Fruit fly (Drosophila melanogaster) whole organism, embryonic: Measurements from ENCODE around the gene Pig1.
A peak's percentile ranks its signal among the peaks of the same experiment; 100 is the strongest.

Experiments
- Atf-2 ChIP-seq: fragments of 200-800 bp; sonication (Bioruptor generic); optimal IDR thresholded peaks from 2 replicates; lab custom pipeline; 2016; ENCODE audit warnings: missing biosample characterization, missing genetic modification characterization
- BtbVII ChIP-seq: fragments of 200-800 bp; sonication (Bioruptor generic); optimal IDR thresholded peaks from 3 replicates; lab custom pipeline; 2017; ENCODE audit warnings: missing biosample characterization, mild to moderate bottlenecking, missing genetic modification characterization
- CG11247 ChIP-seq: fragments of 200-800 bp; sonication (Bioruptor generic); IDR thresholded peaks from 2 replicates; pipeline ENCODE4 v1.3.6; 2022; ENCODE audit warnings: missing biosample characterization, missing genetic modification characterization
- CG12391 ChIP-seq: fragments of 200-800 bp; sonication (Bioruptor generic); optimal IDR thresholded peaks from 3 replicates; lab custom pipeline; 2018; ENCODE audit warnings: missing biosample characterization, mild to moderate bottlenecking, missing genetic modification characterization, moderate library complexity
- CG13424 ChIP-seq: fragments of 200-800 bp; sonication (Bioruptor generic); optimal IDR thresholded peaks from 2 replicates; lab custom pipeline; 2019; ENCODE audit warnings: missing biosample characterization, mild to moderate bottlenecking, missing genetic modification characterization, moderate library complexity
- CG13624 ChIP-seq: fragments of 200-800 bp; sonication (Bioruptor generic); optimal IDR thresholded peaks from 2 replicates; lab custom pipeline; 2016; ENCODE audit warnings: missing biosample characterization, missing genetic modification characterization
- CG14667 ChIP-seq: fragments of 200-800 bp; sonication (Bioruptor generic); IDR thresholded peaks from 2 replicates; pipeline ENCODE4 v1.3.6; 2022; ENCODE audit warnings: missing biosample characterization, missing genetic modification characterization
- CG1647 ChIP-seq: fragments of 200-800 bp; sonication (Bioruptor generic); optimal IDR thresholded peaks from 3 replicates; lab custom pipeline; 2016; ENCODE audit warnings: missing biosample characterization, missing genetic modification characterization
- CG17328 ChIP-seq: fragments of 200-800 bp; sonication (Bioruptor generic); IDR thresholded peaks from 2 replicates; pipeline ENCODE4 v1.3.6; 2022; ENCODE audit warnings: missing biosample characterization, missing genetic modification characterization
- CG18262 ChIP-seq: fragments of 200-800 bp; optimal IDR thresholded peaks from 3 replicates; lab custom pipeline; 2019; ENCODE audit warnings: missing biosample characterization, mild to moderate bottlenecking, missing genetic modification characterization, moderate library complexity
- CG30020 ChIP-seq: fragments of 200-800 bp; optimal IDR thresholded peaks from 2 replicates; lab custom pipeline; 2019; ENCODE audit warnings: missing biosample characterization, mild to moderate bottlenecking, missing genetic modification characterization, moderate library complexity
- CG3163 ChIP-seq: fragments of 200-800 bp; sonication (Bioruptor generic); optimal IDR thresholded peaks from 3 replicates; lab custom pipeline; 2016; ENCODE audit warnings: missing biosample characterization, missing genetic modification characterization
- CG32772 ChIP-seq: fragments of 200-800 bp; sonication (Bioruptor generic); IDR thresholded peaks from 2 replicates; pipeline ENCODE4 v1.3.6; 2022; ENCODE audit warnings: missing biosample characterization, missing genetic modification characterization
- CG6175 ChIP-seq: fragments of 200-800 bp; sonication (Bioruptor generic); IDR thresholded peaks from 3 replicates; pipeline ENCODE4 v1.3.6; 2022; ENCODE audit warnings: missing biosample characterization, missing genetic modification characterization
- CG6654 ChIP-seq: fragments of 200-800 bp; sonication (Bioruptor generic); optimal IDR thresholded peaks from 2 replicates; lab custom pipeline; 2017; ENCODE audit warnings: missing biosample characterization, mild to moderate bottlenecking, missing genetic modification characterization
- CG6813 ChIP-seq: fragments of 200-800 bp; sonication (Bioruptor generic); optimal IDR thresholded peaks from 2 replicates; lab custom pipeline; 2017; ENCODE audit warnings: missing biosample characterization, missing genetic modification characterization, mild to moderate bottlenecking, moderate library complexity, missing genetic modification reagents
- CG7745 ChIP-seq: fragments of 200-800 bp; sonication (Bioruptor generic); optimal IDR thresholded peaks from 2 replicates; lab custom pipeline; 2018; ENCODE audit warnings: missing biosample characterization, mild to moderate bottlenecking, missing genetic modification characterization, moderate library complexity
- CG8089 ChIP-seq: fragments of 200-800 bp; sonication (Bioruptor generic); optimal IDR thresholded peaks from 3 replicates; lab custom pipeline; 2016; ENCODE audit warnings: missing biosample characterization, missing genetic modification characterization
- CG8765 ChIP-seq: fragments of 200-800 bp; sonication (Bioruptor generic); IDR thresholded peaks from 2 replicates; pipeline ENCODE4 v1.3.6; 2022; ENCODE audit warnings: missing biosample characterization, missing genetic modification characterization
- CG9932 ChIP-seq: fragments of 200-800 bp; sonication (Bioruptor generic); IDR thresholded peaks from 2 replicates; pipeline ENCODE4 v1.3.6; 2022; ENCODE audit warnings: missing biosample characterization, missing genetic modification characterization
- D ChIP-seq, 2 experiments: fragments of 200-800 bp in 1 of 2; fragments of >200 bp in 1 of 2; sonication (Bioruptor generic) in 1 of 2; optimal IDR thresholded peaks; 2 replicates in 1 of 2; 3 replicates in 1 of 2; lab custom pipeline; 2017; ENCODE audit warnings: mild to moderate bottlenecking in 1 of 2, missing biosample characterization in 1 of 2, missing genetic modification characterization in 1 of 2, missing genetic modification reagents in 1 of 2
- HHEX ChIP-seq: fragments of 200-800 bp; sonication (Bioruptor generic); optimal IDR thresholded peaks from 3 replicates; lab custom pipeline; 2017; ENCODE audit warnings: missing biosample characterization, mild to moderate bottlenecking, missing genetic modification characterization, missing genetic modification reagents
- Hmx ChIP-seq: fragments of 200-800 bp; sonication (Bioruptor generic); optimal IDR thresholded peaks from 2 replicates; lab custom pipeline; 2016; ENCODE audit warnings: missing biosample characterization, missing genetic modification characterization
- Hr39 ChIP-seq: fragments of >200 bp; optimal IDR thresholded peaks from 2 replicates; lab custom pipeline; 2017
- MBD-R2 ChIP-seq: fragments of 200-800 bp; sonication (Bioruptor generic); IDR thresholded peaks from 2 replicates; pipeline ENCODE4 v1.3.6; 2022; ENCODE audit warnings: missing biosample characterization, missing genetic modification characterization
- TFAM ChIP-seq: fragments of 200-800 bp; sonication (Bioruptor generic); optimal IDR thresholded peaks from 2 replicates; lab custom pipeline; 2017; ENCODE audit warnings: missing biosample characterization, missing genetic modification characterization, inconsistent platforms
- Xrp1 ChIP-seq: fragments of 200-800 bp; sonication (Bioruptor generic); IDR thresholded peaks from 2 replicates; pipeline ENCODE4 v1.3.6; 2022; ENCODE audit warnings: missing biosample characterization, missing genetic modification characterization
- bbx ChIP-seq: fragments of 200-800 bp; sonication (Bioruptor generic); IDR thresholded peaks from 2 replicates; pipeline ENCODE4 v1.3.6; 2022; ENCODE audit warnings: missing biosample characterization, missing genetic modification characterization; ENCODE audit not compliant: partially characterized antibody
- bsh ChIP-seq, 2 experiments: fragments of 200-800 bp; sonication (Bioruptor generic); optimal IDR thresholded peaks; 2 replicates each; lab custom pipeline; 2017 to 2018; ENCODE audit warnings: mild to moderate bottlenecking in 2 of 2, missing biosample characterization in 2 of 2, missing genetic modification characterization in 2 of 2, moderate library complexity in 1 of 2
- chn ChIP-seq: fragments of 200-800 bp; sonication (Bioruptor generic); optimal IDR thresholded peaks from 2 replicates; lab custom pipeline; 2016; ENCODE audit warnings: missing biosample characterization, missing genetic modification characterization
- crp ChIP-seq, 2 experiments: fragments of 200-800 bp; sonication (Bioruptor generic); optimal IDR thresholded peaks; 2 replicates in 1 of 2; 3 replicates in 1 of 2; lab custom pipeline; 2017; ENCODE audit warnings: missing biosample characterization in 2 of 2, missing genetic modification characterization in 2 of 2, mild to moderate bottlenecking in 1 of 2, moderate library complexity in 1 of 2
- disco-r ChIP-seq: fragments of 200-800 bp; sonication (Bioruptor generic); optimal IDR thresholded peaks from 2 replicates; lab custom pipeline; 2016; ENCODE audit warnings: missing biosample characterization, missing genetic modification characterization
- dysf ChIP-seq: fragments of 200-800 bp; sonication (Bioruptor generic); IDR thresholded peaks from 3 replicates; pipeline ENCODE4 v1.3.6; 2022; ENCODE audit warnings: missing biosample characterization, missing genetic modification characterization
- exex ChIP-seq: fragments of 200-800 bp; sonication (Bioruptor generic); optimal IDR thresholded peaks from 4 replicates; lab custom pipeline; 2018; ENCODE audit warnings: missing biosample characterization, mild to moderate bottlenecking, missing genetic modification characterization, moderate library complexity
- fd102C ChIP-seq: fragments of 200-800 bp; sonication (Bioruptor generic); optimal IDR thresholded peaks from 2 replicates; lab custom pipeline; 2018; ENCODE audit warnings: missing biosample characterization, mild to moderate bottlenecking, missing genetic modification characterization, moderate library complexity
- fd96Cb ChIP-seq: fragments of 200-800 bp; sonication (Bioruptor generic); optimal IDR thresholded peaks from 2 replicates; lab custom pipeline; 2018; ENCODE audit warnings: missing biosample characterization, mild to moderate bottlenecking, missing genetic modification characterization, moderate library complexity
- fu2 ChIP-seq: fragments of 200-800 bp; sonication (Bioruptor generic); optimal IDR thresholded peaks from 2 replicates; lab custom pipeline; 2016; ENCODE audit warnings: missing biosample characterization, missing genetic modification characterization
- gsb-n ChIP-seq: fragments of 200-800 bp; sonication (Bioruptor generic); optimal IDR thresholded peaks from 3 replicates; lab custom pipeline; 2018; ENCODE audit warnings: missing biosample characterization, mild to moderate bottlenecking, missing genetic modification characterization
- her ChIP-seq: fragments of 200-800 bp; sonication (Bioruptor generic); optimal IDR thresholded peaks from 2 replicates; lab custom pipeline; 2016; ENCODE audit warnings: missing biosample characterization, missing genetic modification characterization
- lilli ChIP-seq: fragments of 200-800 bp; sonication (Bioruptor generic); optimal IDR thresholded peaks from 3 replicates; lab custom pipeline; 2016; ENCODE audit warnings: missing biosample characterization, missing genetic modification characterization
- ro ChIP-seq: fragments of 200-800 bp; sonication (Bioruptor generic); IDR thresholded peaks from 2 replicates; pipeline ENCODE4 v1.3.6; 2022; ENCODE audit warnings: missing biosample characterization, missing genetic modification characterization
- salm ChIP-seq: fragments of 200-800 bp; sonication (Bioruptor generic); optimal IDR thresholded peaks from 2 replicates; lab custom pipeline; 2018; ENCODE audit warnings: missing biosample characterization, mild to moderate bottlenecking, missing genetic modification characterization
- schlank ChIP-seq: fragments of 200-800 bp; sonication (Bioruptor generic); optimal IDR thresholded peaks from 2 replicates; lab custom pipeline; 2018; ENCODE audit warnings: missing biosample characterization, mild to moderate bottlenecking, missing genetic modification characterization
- scrt ChIP-seq: fragments of 200-800 bp; sonication (Bioruptor generic); optimal IDR thresholded peaks from 2 replicates; lab custom pipeline; 2018; ENCODE audit warnings: missing biosample characterization, mild to moderate bottlenecking, missing genetic modification characterization, moderate library complexity
- so ChIP-seq: fragments of 200-800 bp; sonication (Bioruptor generic); IDR thresholded peaks from 3 replicates; pipeline ENCODE4 v1.3.6; 2022; ENCODE audit warnings: missing biosample characterization, missing genetic modification characterization
- sob ChIP-seq: fragments of 200-800 bp; sonication (Bioruptor generic); IDR thresholded peaks from 2 replicates; pipeline ENCODE4 v1.3.6; 2022; ENCODE audit warnings: missing biosample characterization, missing genetic modification characterization
- unc-4 ChIP-seq: fragments of 200-800 bp; sonication (Bioruptor generic); IDR thresholded peaks from 2 replicates; pipeline ENCODE4 v1.3.6; 2022; ENCODE audit warnings: missing biosample characterization, missing genetic modification characterization; ENCODE audit not compliant: partially characterized antibody
- zen2 ChIP-seq: fragments of 200-800 bp; sonication (Bioruptor generic); IDR thresholded peaks from 3 replicates; pipeline ENCODE4 v1.3.6; 2022; ENCODE audit warnings: missing biosample characterization, missing genetic modification characterization; ENCODE audit not compliant: partially characterized antibody

Gene Pig1

dm6 chrX:3255569-3256309 lies 6.7 kb upstream of the Pig1 start (continued):
- peak; percentile 59 for TF ChIP-seq Hmx (GFP tag; lab: Kevin White, UChicago)
- no peak for TF ChIP-seq TFAM (GFP tag; lab: Kevin White, UChicago)
- peak; percentile 82 for TF ChIP-seq exex (tag; lab: Kevin White, UChicago)
- TF ChIP-seq CG6175 (GFP tag; lab: Robert Waterston, UW) = peak; percentile 89
- TF ChIP-seq CG9932 = peak; percentile 93
- TF ChIP-seq CG11247 (GFP tag; lab: Robert Waterston, UW) = peak; percentile 84
- peak; percentile 97 for TF ChIP-seq lilli (GFP tag; lab: Kevin White, UChicago)
- peak; percentile 83 for TF ChIP-seq CG3163
- peak; percentile 97 for TF ChIP-seq dysf
- peak; percentile 88 for TF ChIP-seq her (GFP tag; lab: Kevin White, UChicago)
- TF ChIP-seq D (optimal IDR thresholded peaks at IDR 0.05; lab: Kevin White, UChicago) = no peak
- TF ChIP-seq D (GFP tag; optimal IDR thresholded peaks at IDR 0.05; lab: Kevin White, UChicago) = peak; percentile 94
- no peak for TF ChIP-seq Hr39 (lab: Kevin White, UChicago)
- peak; percentile 83 for TF ChIP-seq CG14667
- peak; percentile 81 for TF ChIP-seq CG17328 (GFP tag; lab: Robert Waterston, UW)
- TF ChIP-seq Atf-2 = peak; percentile 95
- TF ChIP-seq CG30020 (tag; lab: Kevin White, UChicago) = no peak
- TF ChIP-seq ro = peak; percentile 67
- peak; percentile 95 for TF ChIP-seq fu2 (GFP tag; lab: Kevin White, UChicago)
- TF ChIP-seq BtbVII (GFP tag; lab: Kevin White, UChicago) = peak; percentile 98
- TF ChIP-seq CG6813 (GFP tag; lab: Kevin White, UChicago) = peak; percentile 93
- TF ChIP-seq CG18262 = peak; percentile 90
- TF ChIP-seq CG13424 (tag; lab: Kevin White, UChicago) = peak; percentile 96
- peak; percentile 86 for TF ChIP-seq gsb-n (tag; lab: Kevin White, UChicago)
- TF ChIP-seq CG1647 (GFP tag; lab: Kevin White, UChicago) = peak; percentile 90
- peak; percentile 95 for TF ChIP-seq HHEX
- TF ChIP-seq CG7745 (tag; lab: Kevin White, UChicago) = no peak
- TF ChIP-seq unc-4 = no peak
- TF ChIP-seq sob (GFP tag; lab: Robert Waterston, UW) = peak; percentile 92
- peak; percentile 91 for TF ChIP-seq salm (tag; lab: Kevin White, UChicago)
- peak in 1 of 2 experiments; percentile 67 for TF ChIP-seq crp (GFP tag; optimal IDR thresholded peaks at IDR 0.05; lab: Kevin White, UChicago)
- peak; percentile 96 for TF ChIP-seq fd96Cb (tag; lab: Kevin White, UChicago)
- no peak; the same call in 1 of the 2 replicates for TF ChIP-seq bbx (GFP tag; lab: Robert Waterston, UW)
- peak; percentile 75 for TF ChIP-seq schlank (tag; lab: Kevin White, UChicago)
- TF ChIP-seq so (GFP tag; lab: Robert Waterston, UW) = peak; percentile 93
- TF ChIP-seq disco-r (GFP tag; lab: Kevin White, UChicago) = peak; percentile 92
- TF ChIP-seq CG6654 = peak; percentile 90
- TF ChIP-seq zen2 (GFP tag; lab: Robert Waterston, UW) = no peak
- peak; percentile 82; the same call in 1 of the 2 replicates for TF ChIP-seq MBD-R2 (GFP tag; lab: Robert Waterston, UW)
- peak; percentile 91 for TF ChIP-seq CG13624 (GFP tag; lab: Kevin White, UChicago)
- peak; percentile 41; the same call in 1 of the 2 replicates for TF ChIP-seq CG8765 (GFP tag; lab: Robert Waterston, UW)
- peak; percentile 90 for TF ChIP-seq scrt (GFP tag; lab: Kevin White, UChicago)
- TF ChIP-seq CG12391 (tag; lab: Kevin White, UChicago) = peak; percentile 95
- peak; percentile 92 for TF ChIP-seq chn (GFP tag; lab: Kevin White, UChicago)
- peak; percentile 90 for TF ChIP-seq Xrp1
- no peak for TF ChIP-seq fd102C (GFP tag; lab: Kevin White, UChicago)
- peak; percentile 90 for TF ChIP-seq CG32772 (GFP tag; lab: Robert Waterston, UW)
- TF ChIP-seq bsh (GFP tag; optimal IDR thresholded peaks at IDR 0.05; lab: Kevin White, UChicago) = peak; percentile 92
- TF ChIP-seq CG8089 (GFP tag; lab: Kevin White, UChicago) = peak; percentile 89
